Fruit fly (Drosophila melanogaster): ENCODE measurements around the gene usp.

DNA sequence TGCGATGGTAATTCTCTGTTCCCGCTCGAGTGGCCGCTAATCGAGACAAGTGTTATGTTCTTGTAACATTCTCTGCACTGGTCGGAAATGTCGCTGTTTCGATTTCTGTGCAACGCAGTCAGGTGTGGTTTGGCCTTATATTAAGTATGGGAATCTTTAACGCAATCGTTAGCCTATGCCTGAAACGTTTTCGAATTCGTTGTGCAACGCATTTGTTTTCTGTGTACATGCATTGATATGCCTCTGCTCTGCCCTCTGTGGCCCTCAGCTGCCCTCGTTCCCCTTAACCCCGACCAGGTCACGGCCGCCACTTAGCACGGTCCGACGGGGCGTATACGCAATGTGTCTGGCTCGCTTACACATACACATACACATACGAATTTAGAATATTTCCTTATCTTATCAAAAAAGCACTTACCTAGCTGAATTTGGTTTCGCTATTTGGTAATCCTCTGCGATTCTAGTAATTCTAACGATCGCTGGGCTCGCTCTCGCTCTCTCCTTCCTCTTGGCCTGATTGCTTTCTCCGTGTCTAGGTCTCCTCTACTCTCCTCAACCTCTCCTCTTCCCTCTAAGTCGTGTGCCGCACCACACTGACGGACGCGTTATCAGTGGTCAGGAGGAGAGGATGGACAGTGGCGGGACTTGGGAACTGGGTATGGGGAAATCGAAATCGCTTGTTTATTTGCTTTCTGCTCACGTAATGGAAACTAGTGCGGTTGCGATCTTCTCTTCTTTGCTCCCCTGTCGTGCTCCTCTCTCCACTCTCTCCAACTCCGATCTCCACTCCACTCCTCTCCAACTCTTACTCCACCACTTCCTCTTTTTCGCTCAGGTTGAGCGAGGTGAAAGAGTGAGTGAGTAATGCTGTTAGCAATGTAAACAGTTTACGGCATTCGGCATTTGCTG lies 6.9 kb upstream of the usp start:
- TF ChIP-seq Crg-1 (GFP tag; optimal IDR thresholded peaks at IDR 0.05) (no peak), CG12768 (GFP tag; optimal IDR thresholded peaks at IDR 0.05) (peak; percentile 27), bab1 (GFP tag; optimal IDR thresholded peaks at IDR 0.05) (no peak), kay (GFP tag; ENCODE audit: borderline replicate concordance) (peak; percentile 70), CG5204 (GFP tag; optimal IDR thresholded peaks at IDR 0.05) (no peak), Clk (GFP tag; optimal IDR thresholded peaks at IDR 0.05) (no peak), CG11617 (GFP tag; optimal IDR thresholded peaks at IDR 0.05) (no peak), tj (GFP tag; optimal IDR thresholded peaks at IDR 0.05) (no peak), Hr96 (GFP tag; optimal IDR thresholded peaks at IDR 0.05) (no peak), pad (GFP tag; optimal IDR thresholded peaks at IDR 0.05) (peak; percentile 19), cnc (optimal IDR thresholded peaks at IDR 0.05) (no peak)
